Fruit fly (Drosophila melanogaster): ENCODE measurements around the gene Bulli.
A peak's percentile ranks its signal among the peaks of the same experiment; 100 is the strongest.

The Bulli gene

dm6 chr3L:6522785-6523184, 34.3 kb downstream of the Bulli start (continued):
- TF ChIP-seq Asciz (GFP tag; optimal IDR thresholded peaks at IDR 0.05) (peak; percentile 77), Hmr (GFP tag; optimal IDR thresholded peaks at IDR 0.05) (peak; percentile 54), sqz (GFP tag; optimal IDR thresholded peaks at IDR 0.05) (peak; percentile 36), sd (tag; optimal IDR thresholded peaks at IDR 0.05) (no peak), CG17829 (tag; optimal IDR thresholded peaks at IDR 0.05) (no peak), dysf (GFP tag; IDR thresholded peaks at IDR 0.05) (no peak), Hr51 (GFP tag; optimal IDR thresholded peaks at IDR 0.05) (no peak), Rfx (GFP tag; IDR thresholded peaks at IDR 0.05) (no peak), MBD-R2 (GFP tag; IDR thresholded peaks at IDR 0.05) (no peak), sob (GFP tag; IDR thresholded peaks at IDR 0.05) (no peak), fd102C (GFP tag; optimal IDR thresholded peaks at IDR 0.05) (no peak), gt (GFP tag; IDR thresholded peaks at IDR 0.05) (no peak), CG14050 (GFP tag; IDR thresholded peaks at IDR 0.05) (no peak), bigmax (GFP tag; optimal IDR thresholded peaks at IDR 0.05) (no peak), trh (GFP tag; optimal IDR thresholded peaks at IDR 0.05) (no peak), wor (GFP tag; IDR thresholded peaks at IDR 0.05) (no peak), CG12236 (GFP tag; optimal IDR thresholded peaks at IDR 0.05) (no peak), CG16863 (GFP tag; optimal IDR thresholded peaks at IDR 0.05) (no peak), grn (GFP tag; optimal IDR thresholded peaks at IDR 0.05) (peak; percentile 89)

dm6 chr3L:6530429-6530828, 41.9 kb downstream of the Bulli start, which contains the start of gene betaTub65B:
Gene betaTub65B, plus strand, starts transcription at chr3L:6530729.
- TF ChIP-seq CG6854 (GFP tag; optimal IDR thresholded peaks at IDR 0.05), result no peak
- no peak for TF ChIP-seq CG4617 (GFP tag; optimal IDR thresholded peaks at IDR 0.05; ENCODE audit: borderline replicate concordance)
- TF ChIP-seq CG2199 (GFP tag; IDR thresholded peaks at IDR 0.05), result no peak
- TF ChIP-seq shn (GFP tag; optimal IDR thresholded peaks at IDR 0.05), result no peak
- TF ChIP-seq tio (GFP tag; optimal IDR thresholded peaks at IDR 0.05), result no peak
- TF ChIP-seq CG15601 (tag; optimal IDR thresholded peaks at IDR 0.05), result no peak
- TF ChIP-seq E2f1 (GFP tag; IDR thresholded peaks at IDR 0.05), result no peak

All from whole organism, embryonic.